Fruit fly (Drosophila melanogaster) whole organism, wandering third instar larva: Measurements from ENCODE around the gene CG14258.

Experiments
- Abd-B ChIP-seq: fragments of >200 bp; optimal IDR thresholded peaks from 2 replicates; lab custom pipeline; 2017; ENCODE audit warnings: missing biosample characterization, missing genetic modification characterization
- CG32264 ChIP-seq: fragments of 200-800 bp; sonication (Bioruptor generic); optimal IDR thresholded peaks from 2 replicates; lab custom pipeline; 2016; ENCODE audit warnings: missing biosample characterization, missing genetic modification characterization
- CG9705 ChIP-seq: fragments of 200-800 bp; sonication (Bioruptor generic); optimal IDR thresholded peaks from 2 replicates; lab custom pipeline; 2018; ENCODE audit warnings: missing biosample characterization, mild to moderate bottlenecking, missing genetic modification characterization
- CrebA ChIP-seq: fragments of 200-800 bp; sonication (Bioruptor generic); optimal IDR thresholded peaks from 2 replicates; lab custom pipeline; 2016; ENCODE audit warnings: missing biosample characterization, mild to moderate bottlenecking, missing genetic modification characterization, borderline replicate concordance
- Dfd ChIP-seq: fragments of >200 bp; optimal IDR thresholded peaks from 2 replicates; lab custom pipeline; 2017; ENCODE audit warnings: missing biosample characterization, missing genetic modification characterization
- Dif ChIP-seq: fragments of 200-275, 200-300 bp; sonication (Bioruptor generic); optimal IDR thresholded peaks from 2 replicates; lab custom pipeline; 2018; ENCODE audit warnings: missing biosample characterization, missing genetic modification characterization; ENCODE audit not compliant: partially characterized antibody
- GATAd ChIP-seq: sonication (Bioruptor generic); optimal IDR thresholded peaks from 2 replicates; lab custom pipeline; 2016; ENCODE audit warnings: missing biosample characterization, missing genetic modification characterization
- HLH106 ChIP-seq: fragments of 200-800 bp; optimal IDR thresholded peaks from 3 replicates; lab custom pipeline; 2019; ENCODE audit warnings: missing biosample characterization, mild to moderate bottlenecking, missing genetic modification characterization, moderate library complexity
- Hnf4 ChIP-seq: fragments of 200-800 bp; sonication (Bioruptor generic); optimal IDR thresholded peaks from 2 replicates; lab custom pipeline; 2016; ENCODE audit warnings: missing biosample characterization, mild to moderate bottlenecking, missing genetic modification characterization
- Hr83 ChIP-seq: fragments of 200-300 bp; sonication (Bioruptor generic); optimal IDR thresholded peaks from 2 replicates; lab custom pipeline; 2016; ENCODE audit warnings: missing biosample characterization, mild to moderate bottlenecking, missing genetic modification characterization, moderate library complexity; ENCODE audit not compliant: poor library complexity, severe bottlenecking
- Mio ChIP-seq: sonication (Bioruptor generic); optimal IDR thresholded peaks from 2 replicates; lab custom pipeline; 2016; ENCODE audit warnings: missing biosample characterization, missing genetic modification characterization
- Myc ChIP-seq: fragments of >200 bp; optimal IDR thresholded peaks from 2 replicates; lab custom pipeline; 2017
- OdsH ChIP-seq: fragments of 200-800 bp; sonication (Bioruptor generic); optimal IDR thresholded peaks from 2 replicates; lab custom pipeline; 2016; ENCODE audit warnings: missing biosample characterization, mild to moderate bottlenecking, missing genetic modification characterization
- Rel ChIP-seq, 2 experiments: fragments of 200-800 bp; sonication (Bioruptor generic) in 1 of 2; optimal IDR thresholded peaks; 2 replicates in 1 of 2; 3 replicates in 1 of 2; lab custom pipeline; 2016 to 2019; ENCODE audit warnings: mild to moderate bottlenecking in 2 of 2, missing biosample characterization in 2 of 2, missing genetic modification characterization in 2 of 2, moderate library complexity in 1 of 2
- Vsx2 ChIP-seq: fragments of 200-300, 225-300 bp; sonication (Bioruptor generic); optimal IDR thresholded peaks from 2 replicates; lab custom pipeline; 2018; ENCODE audit warnings: missing biosample characterization, missing genetic modification characterization; ENCODE audit not compliant: partially characterized antibody
- br ChIP-seq: fragments of 200-800 bp; sonication (Bioruptor generic); optimal IDR thresholded peaks from 2 replicates; lab custom pipeline; 2016; ENCODE audit warnings: missing biosample characterization, missing genetic modification characterization
- brk ChIP-seq: fragments of 200-800 bp; sonication (Bioruptor generic); optimal IDR thresholded peaks from 2 replicates; lab custom pipeline; 2016; ENCODE audit warnings: missing biosample characterization, mild to moderate bottlenecking, missing genetic modification characterization
- dl ChIP-seq, 2 experiments: fragments of 175-275, 200-275 bp in 1 of 2; fragments of 200-275 bp in 1 of 2; sonication (Bioruptor generic); optimal IDR thresholded peaks; lab custom pipeline; 2018; ENCODE audit warnings: mild to moderate bottlenecking in 2 of 2, missing biosample characterization in 2 of 2, missing genetic modification characterization in 2 of 2, moderate library complexity in 2 of 2; ENCODE audit not compliant: partially characterized antibody in 2 of 2, insufficient read depth in 1 of 2
- dmrt93B ChIP-seq: fragments of 200-800 bp; sonication (Bioruptor generic); optimal IDR thresholded peaks from 2 replicates; lab custom pipeline; 2018; ENCODE audit warnings: missing biosample characterization, mild to moderate bottlenecking, missing genetic modification characterization
- dsf ChIP-seq: sonication (Bioruptor generic); optimal IDR thresholded peaks from 2 replicates; lab custom pipeline; 2016; ENCODE audit warnings: missing biosample characterization, missing genetic modification characterization, borderline replicate concordance
- foxo ChIP-seq, 2 experiments: fragments of 200-800 bp; sonication (Bioruptor generic); optimal IDR thresholded peaks; 2 replicates in 1 of 2; 3 replicates in 1 of 2; lab custom pipeline; 2016 to 2017; ENCODE audit warnings: missing biosample characterization in 2 of 2, missing genetic modification characterization in 2 of 2
- fru ChIP-seq: fragments of 200-800 bp; sonication (Bioruptor generic); optimal IDR thresholded peaks from 3 replicates; lab custom pipeline; 2016; ENCODE audit warnings: missing biosample characterization, mild to moderate bottlenecking, missing genetic modification characterization
- h ChIP-seq: fragments of 200-800 bp; sonication (Bioruptor generic); optimal IDR thresholded peaks from 3 replicates; lab custom pipeline; 2016; ENCODE audit warnings: missing biosample characterization, mild to moderate bottlenecking, missing genetic modification characterization
- jim ChIP-seq: fragments of 175-275, 200-325 bp; sonication (Bioruptor generic); optimal IDR thresholded peaks from 2 replicates; lab custom pipeline; 2016; ENCODE audit warnings: missing biosample characterization, mild to moderate bottlenecking, missing genetic modification characterization
- pan ChIP-seq: fragments of >200 bp; optimal IDR thresholded peaks from 2 replicates; lab custom pipeline; 2017
- rgr ChIP-seq: fragments of 200-800 bp; sonication (Bioruptor generic); optimal IDR thresholded peaks from 3 replicates; lab custom pipeline; 2016; ENCODE audit warnings: missing biosample characterization, mild to moderate bottlenecking, missing genetic modification characterization
- sage ChIP-seq: fragments of 200-800 bp; sonication (Bioruptor generic); optimal IDR thresholded peaks from 2 replicates; lab custom pipeline; 2016; ENCODE audit warnings: missing biosample characterization, mild to moderate bottlenecking, missing genetic modification characterization
- sv ChIP-seq: fragments of 200-800 bp; sonication (Bioruptor generic); optimal IDR thresholded peaks from 3 replicates; lab custom pipeline; 2016; ENCODE audit warnings: missing biosample characterization, missing genetic modification characterization
- tai ChIP-seq: sonication (Bioruptor generic); optimal IDR thresholded peaks from 2 replicates; lab custom pipeline; 2016; ENCODE audit warnings: missing biosample characterization, missing genetic modification characterization
- usp ChIP-seq: fragments of >200 bp; optimal IDR thresholded peaks from 2 replicates; lab custom pipeline; 2017; ENCODE audit warnings: missing biosample characterization, missing genetic modification characterization
- woc ChIP-seq: sonication (Bioruptor generic); optimal IDR thresholded peaks from 2 replicates; lab custom pipeline; 2016; ENCODE audit warnings: missing biosample characterization, mild to moderate bottlenecking, missing genetic modification characterization

Gene CG14258

DNA sequence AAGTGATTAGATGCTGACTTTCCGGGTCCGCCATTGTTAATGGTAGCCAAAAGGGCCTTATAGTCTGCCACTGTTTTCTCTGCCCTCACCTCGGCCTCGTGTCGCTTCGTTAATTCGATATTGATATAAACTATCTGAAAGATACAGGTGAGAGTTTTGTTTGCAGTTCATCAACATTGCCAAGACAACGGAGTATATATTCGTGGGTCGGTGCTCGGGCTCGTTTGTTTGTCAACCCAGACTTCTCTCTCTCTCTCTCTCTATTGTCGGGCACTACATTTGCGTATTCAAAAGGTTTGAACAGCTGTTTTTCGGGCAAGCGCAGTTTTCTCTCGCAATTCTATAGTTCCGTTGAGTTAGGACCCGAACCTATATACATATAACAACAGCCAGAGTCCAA lies 25.6 kb upstream of the CG14258 start:
- no peak for TF ChIP-seq usp (GFP tag; lab: Kevin White, UChicago)

- no peak for TF ChIP-seq woc
- no peak for TF ChIP-seq HLH106 (tag; lab: Kevin White, UChicago)
- TF ChIP-seq foxo (GFP tag; optimal IDR thresholded peaks at IDR 0.05; lab: Kevin White, UChicago), result no peak
- no peak for TF ChIP-seq sv (GFP tag; lab: Kevin White, UChicago)
- no peak for TF ChIP-seq h (GFP tag; lab: Kevin White, UChicago)
- TF ChIP-seq Hr83 (GFP tag; lab: Kevin White, UChicago), result no peak
- no peak for TF ChIP-seq Dfd
- TF ChIP-seq tai (GFP tag; lab: Kevin White, UChicago), result no peak
- TF ChIP-seq dsf, result no peak
- TF ChIP-seq Vsx2 (GFP tag; lab: Kevin White, UChicago), result no peak
- TF ChIP-seq Mio (GFP tag; lab: Kevin White, UChicago), result no peak
- TF ChIP-seq Myc (lab: Kevin White, UChicago), result no peak
- no peak for TF ChIP-seq CrebA (GFP tag; lab: Kevin White, UChicago)
- TF ChIP-seq brk (GFP tag; lab: Kevin White, UChicago), result no peak
- TF ChIP-seq Rel (GFP tag; optimal IDR thresholded peaks at IDR 0.05; lab: Kevin White, UChicago), result no peak
- TF ChIP-seq Rel (tag; optimal IDR thresholded peaks at IDR 0.05; lab: Kevin White, UChicago), result no peak
- TF ChIP-seq sage (GFP tag; lab: Kevin White, UChicago), result no peak
- no peak for TF ChIP-seq GATAd
- TF ChIP-seq Dif, result no peak
Observed at dm6 chr3R:27069201-27069600, 23.7 kb upstream of the CG14258 start.

DNA sequence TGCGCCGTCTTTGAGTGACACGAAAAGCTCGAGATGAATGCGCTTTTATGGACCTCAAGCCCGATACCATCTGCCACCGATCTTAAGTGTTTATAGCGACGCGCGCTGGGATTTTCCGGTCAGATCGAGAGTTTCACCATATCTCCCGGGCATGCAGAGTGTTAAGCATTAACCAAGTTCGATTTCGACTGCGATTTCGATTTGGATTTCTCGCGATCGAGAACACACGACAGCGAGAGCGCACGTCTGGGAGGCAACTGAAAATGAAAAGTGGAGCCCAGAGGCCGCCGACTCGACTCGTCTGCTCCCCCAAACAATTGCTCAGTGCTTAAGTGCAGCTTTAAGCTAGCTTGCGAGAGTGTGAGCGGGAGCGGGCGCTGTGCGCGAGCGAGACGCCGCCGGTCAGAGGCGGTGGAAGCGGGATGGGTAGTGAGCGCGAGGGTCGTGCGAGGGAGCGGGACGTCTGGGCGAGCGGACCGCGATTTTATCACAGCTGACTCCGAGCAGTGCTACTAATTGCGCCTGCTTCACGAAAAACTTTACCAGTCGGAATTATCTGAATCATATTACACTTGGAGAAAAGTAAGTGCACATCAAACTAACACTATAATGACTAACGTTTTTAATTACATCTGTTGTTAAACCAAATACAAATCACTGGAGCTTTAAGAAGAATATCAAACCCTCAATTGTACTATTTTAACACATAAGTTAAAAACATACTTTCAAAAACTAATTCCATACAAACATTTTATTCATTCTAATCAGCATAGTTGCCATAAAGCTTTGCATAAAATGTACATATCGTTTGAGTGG lies 22.9 kb upstream of the CG14258 start, which contains the start of gene spz:
spz (minus strand) TSS at position 261 of the 816 bp plus-strand sequence.
- TF ChIP-seq fru (GFP tag; lab: Kevin White, UChicago), result peak; percentile 7
- TF ChIP-seq dsf, result no peak
- TF ChIP-seq sv (GFP tag; lab: Kevin White, UChicago), result no peak
- TF ChIP-seq tai (GFP tag; lab: Kevin White, UChicago), result no peak
- no peak for TF ChIP-seq CG32264 (GFP tag; lab: Kevin White, UChicago)
- no peak for TF ChIP-seq CG9705 (GFP tag; lab: Kevin White, UChicago)
- no peak for TF ChIP-seq Mio (GFP tag; lab: Kevin White, UChicago)
- TF ChIP-seq dl (GFP tag; optimal IDR thresholded peaks at IDR 0.05; lab: Kevin White, UChicago; ENCODE audit: insufficient read depth in 1 of 2, partially characterized antibody in 2 of 2), result peak; percentile 61 to 89
- peak; percentile 32 for TF ChIP-seq Hr83 (GFP tag; lab: Kevin White, UChicago)
- TF ChIP-seq pan (lab: Kevin White, UChicago), result no peak
- peak; percentile 49 for TF ChIP-seq h (GFP tag; lab: Kevin White, UChicago)
- TF ChIP-seq Vsx2 (GFP tag; lab: Kevin White, UChicago), result peak; percentile 33
- no peak for TF ChIP-seq brk (GFP tag; lab: Kevin White, UChicago)
- TF ChIP-seq CrebA (GFP tag; lab: Kevin White, UChicago), result no peak
- TF ChIP-seq jim, result no peak
- no peak for TF ChIP-seq br
- no peak for TF ChIP-seq Hnf4 (GFP tag; lab: Kevin White, UChicago)
- no peak for TF ChIP-seq usp (GFP tag; lab: Kevin White, UChicago)
- TF ChIP-seq Dif, result peak; percentile 87
- peak in 1 of 2 experiments; percentile 6 for TF ChIP-seq foxo (GFP tag; optimal IDR thresholded peaks at IDR 0.05; lab: Kevin White, UChicago)
- peak; percentile 0 for TF ChIP-seq rgr (GFP tag; lab: Kevin White, UChicago)

dm6 chr3R:27070906-27071498 lies 21.9 kb upstream of the CG14258 start:
- TF ChIP-seq CG9705 (GFP tag; lab: Kevin White, UChicago) (no peak), brk (GFP tag; lab: Kevin White, UChicago) (no peak), Mio (GFP tag; lab: Kevin White, UChicago) (no peak), dl (GFP tag; optimal IDR thresholded peaks at IDR 0.05; lab: Kevin White, UChicago; ENCODE audit: insufficient read depth in 1 of 2, partially characterized antibody in 2 of 2) (no peak), Vsx2 (GFP tag; lab: Kevin White, UChicago) (no peak), Abd-B (GFP tag; lab: Kevin White, UChicago) (no peak), h (GFP tag; lab: Kevin White, UChicago) (no peak), OdsH (GFP tag; lab: Kevin White, UChicago) (no peak), dmrt93B (GFP tag; lab: Kevin White, UChicago) (no peak)
